Worm (Caenorhabditis elegans): ENCODE data around the gene F40H6.5.

ce11 chrIII:6072937-6073336, 17.3 kb upstream of the F40H6.5 start:
- TF ChIP-seq nhr-85 (tag) (no peak), pqm-1 (tag; optimal IDR thresholded peaks at IDR 0.05) (no peak), mef-2 (tag; optimal IDR thresholded peaks at IDR 0.05) (no peak)

All from whole organism, L1 larva.